Worm (Caenorhabditis elegans) whole organism, dauer: ENCODE results near the gene eng-1.

Experiments used
- unc-62 ChIP-seq: sonication (generic microtip); optimal IDR thresholded peaks from 2 replicates; lab custom pipeline; 2017; ENCODE audit warnings: missing biosample characterization, missing genetic modification reagents, missing genetic modification characterization

Gene eng-1

DNA sequence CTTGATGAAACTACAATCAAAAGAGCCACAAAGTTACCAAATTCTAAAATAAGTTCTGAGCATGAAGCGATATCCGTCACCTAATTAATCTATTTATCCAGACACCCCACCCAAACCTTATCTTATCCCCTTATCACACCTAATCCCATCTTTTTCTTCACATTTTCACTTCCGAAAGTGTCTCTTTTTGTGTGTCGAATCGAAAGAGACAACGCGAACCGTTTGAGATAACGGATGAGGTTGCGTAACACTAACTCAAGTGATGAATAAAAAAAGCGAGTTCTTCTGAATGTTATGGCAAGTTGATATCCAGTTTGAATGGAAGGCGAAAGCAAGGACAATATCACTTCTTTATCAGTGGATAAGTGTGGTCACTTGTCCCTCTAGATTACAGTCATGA, 15.2 kb upstream of the eng-1 start:
- TF ChIP-seq unc-62 (GFP tag; lab: Kevin White, UChicago) = no peak

DNA sequence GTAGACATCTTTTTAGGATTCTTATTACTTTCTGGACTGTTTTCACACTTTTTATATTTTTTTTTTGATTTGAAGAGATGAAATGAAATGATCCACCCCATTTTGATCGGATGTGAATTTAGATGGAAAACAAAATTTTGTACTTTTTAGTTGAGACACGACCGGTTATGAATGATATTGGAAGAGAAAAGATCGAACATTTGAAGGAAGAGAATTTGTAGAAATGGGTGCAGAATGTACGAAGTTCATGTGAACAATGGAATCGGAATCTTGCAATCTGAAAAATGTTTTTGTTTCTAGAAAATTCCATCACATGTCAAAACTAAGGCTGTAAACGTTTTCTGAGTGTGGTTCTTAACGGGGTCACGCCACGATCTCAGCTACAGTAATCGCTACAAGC, 14.5 kb upstream of the eng-1 start, which contains the start of gene F01F1.14:
Gene F01F1.14, minus strand, starts transcription at position 101 of the 400 bp plus-strand sequence.
- TF ChIP-seq unc-62 (GFP tag; lab: Kevin White, UChicago) = no peak

DNA sequence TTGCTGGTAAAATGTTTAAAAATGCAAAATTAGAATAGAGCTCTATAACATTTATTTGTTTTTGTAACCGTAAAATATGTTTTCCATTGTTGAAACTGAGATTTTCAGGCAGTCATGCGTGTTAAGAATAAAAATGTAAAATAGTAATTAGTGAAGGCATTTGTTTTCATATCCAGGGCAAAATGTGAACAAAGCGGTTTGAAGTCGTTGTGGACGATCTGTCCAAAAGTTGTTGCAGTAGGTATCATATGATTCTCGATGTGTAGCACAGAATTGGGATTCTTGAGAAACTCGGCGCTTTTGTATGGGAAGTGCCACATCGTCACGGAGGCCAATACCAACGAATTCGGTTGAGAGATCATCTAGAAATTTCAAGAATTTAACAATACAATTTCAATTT, 14.0 kb upstream of the eng-1 start:
- TF ChIP-seq unc-62 (GFP tag; lab: Kevin White, UChicago) = no peak

DNA sequence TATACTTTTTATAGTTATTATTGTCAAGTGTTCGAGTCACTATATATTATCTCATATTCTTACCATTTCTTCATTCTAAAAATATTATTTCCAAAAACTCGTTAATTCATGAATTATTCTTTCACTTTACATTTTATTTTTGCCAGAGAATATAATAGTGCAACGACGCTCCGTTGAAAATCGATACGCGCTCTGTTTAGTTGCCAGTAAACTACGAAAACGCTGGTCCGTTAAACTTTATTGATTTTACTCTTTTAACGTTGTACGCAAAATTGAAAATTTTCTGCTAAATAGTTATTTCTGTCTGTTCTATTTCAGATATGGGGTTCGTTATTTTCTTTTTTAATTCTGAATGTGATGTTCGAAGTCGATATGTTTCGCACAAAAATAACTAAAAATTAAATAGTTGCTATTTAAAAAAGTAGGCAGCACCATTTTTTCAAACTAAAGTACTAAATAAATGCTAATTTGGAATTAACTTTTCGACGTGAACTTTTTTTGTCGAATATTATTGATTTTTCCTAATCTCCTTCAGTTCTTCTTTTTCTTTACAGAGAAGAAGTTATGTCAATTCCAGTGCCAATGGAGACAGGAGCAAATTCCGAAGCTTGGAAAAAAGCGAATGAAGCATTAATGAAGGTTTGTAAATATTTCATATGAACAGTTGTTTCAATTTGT, 11.1 kb upstream of the eng-1 start, which contains the start of gene hpo-10:
Gene hpo-10, plus strand, starts transcription at position 199 of the 678 bp plus-strand sequence.
- TF ChIP-seq unc-62 (GFP tag; lab: Kevin White, UChicago) = no peak

DNA sequence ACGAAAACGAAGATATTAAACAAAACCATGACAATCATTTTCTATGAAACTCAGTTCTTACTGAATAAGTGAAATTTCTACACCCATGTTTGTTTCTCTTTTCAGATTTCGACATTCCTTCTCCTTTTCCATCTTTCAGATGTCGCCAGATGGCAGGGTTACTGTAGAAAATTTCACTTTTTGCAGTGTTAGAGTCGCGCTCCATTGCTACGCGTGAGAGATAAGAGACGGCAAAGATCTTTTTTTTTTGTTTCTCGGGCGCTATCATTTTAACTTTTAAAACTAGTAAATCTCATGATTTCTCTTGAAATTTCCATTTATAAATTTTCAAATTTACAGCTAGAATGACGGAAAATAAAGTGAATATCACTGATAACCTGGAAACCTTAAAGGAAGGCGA, 9.9 kb upstream of the eng-1 start, which contains the start of the genes mig-21 and F01F1.2:
Gene mig-21, minus strand, starts transcription at position 166 of the 400 bp plus-strand sequence.
Gene F01F1.2, plus strand, starts transcription at position 340 of the 400 bp plus-strand sequence.
- no peak for TF ChIP-seq unc-62 (GFP tag; lab: Kevin White, UChicago)

DNA sequence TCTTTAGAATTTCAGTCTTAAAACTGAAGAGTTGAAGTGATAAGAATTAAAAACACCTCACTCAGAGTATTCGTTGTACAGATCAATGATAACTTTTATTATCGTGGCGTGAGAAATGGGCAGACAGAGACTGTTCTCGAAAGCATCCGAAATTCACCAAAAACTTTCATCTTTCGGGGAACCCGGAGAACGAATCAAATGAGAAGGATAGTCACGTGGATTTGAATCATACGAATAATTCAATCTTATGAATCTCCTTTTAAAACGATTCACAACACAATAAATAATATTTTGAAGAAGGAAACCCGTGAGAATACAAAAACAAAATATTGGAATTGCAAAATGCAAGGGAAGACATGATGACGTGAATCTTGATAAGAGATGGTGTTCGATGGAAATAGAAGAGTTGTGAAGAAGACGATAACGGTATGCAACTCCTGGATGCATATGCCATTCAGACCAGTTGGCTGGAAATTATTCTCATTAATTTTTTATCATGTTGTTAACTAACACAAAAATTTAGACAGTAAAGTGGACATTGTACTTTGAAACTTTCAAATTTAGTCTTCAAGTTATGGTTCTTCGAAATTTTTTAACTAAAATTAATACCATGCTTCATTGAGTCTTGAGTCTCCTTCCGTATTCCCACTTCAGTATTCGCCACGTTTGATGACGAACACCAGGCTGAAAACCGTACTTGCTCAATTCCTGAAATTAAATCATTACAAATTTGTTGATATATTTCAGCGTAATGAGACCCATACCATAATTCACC, 8.8 kb upstream of the eng-1 start:
- TF ChIP-seq unc-62 (GFP tag; lab: Kevin White, UChicago) = no peak

DNA sequence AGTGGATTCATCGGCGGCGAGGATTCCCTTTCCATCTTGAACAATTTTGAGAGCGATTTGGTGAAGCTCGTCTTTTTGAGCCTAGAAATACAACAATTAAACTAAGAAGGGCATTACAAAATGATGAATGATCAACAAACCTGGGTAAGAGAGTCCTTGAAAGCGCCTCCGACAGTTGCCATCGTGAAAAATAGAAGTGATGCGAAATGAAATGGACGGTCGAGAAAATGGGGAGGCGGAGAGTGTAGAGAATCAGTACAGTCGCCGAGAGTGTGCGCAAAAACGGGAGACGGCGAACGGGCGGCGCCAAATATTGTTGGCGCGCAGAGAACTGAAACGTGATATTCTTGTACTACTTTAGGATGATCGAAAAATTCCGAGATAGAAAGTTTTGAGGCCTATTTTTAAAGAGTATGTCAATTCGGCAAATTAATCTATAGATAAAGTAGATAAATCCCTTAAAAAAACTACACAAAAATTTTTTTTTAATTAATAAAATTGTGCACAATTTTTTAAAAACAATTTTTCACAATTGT, 7.9 kb upstream of the eng-1 start, which contains the start of gene aldo-2:
Gene aldo-2, minus strand, starts transcription at position 486 of the 536 bp plus-strand sequence.
- TF ChIP-seq unc-62 (GFP tag; lab: Kevin White, UChicago) = no peak

DNA sequence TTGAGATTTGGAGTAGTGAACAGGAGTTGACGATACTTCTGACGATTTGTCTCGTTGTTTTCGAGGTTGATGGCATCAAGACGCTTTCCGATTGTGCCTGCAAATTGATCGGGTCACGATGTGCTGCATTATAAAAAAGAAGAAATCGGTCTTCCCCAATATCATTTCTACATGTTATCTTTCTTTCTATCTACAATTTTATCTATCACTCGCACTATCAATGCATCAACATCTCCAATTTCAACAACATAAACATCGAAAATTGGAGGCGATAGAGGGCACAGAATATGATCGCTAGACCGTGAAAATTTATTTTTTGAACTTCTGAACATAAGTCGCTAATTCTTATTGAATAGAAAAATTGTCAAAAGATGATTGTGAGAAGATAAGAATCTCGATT, 7.4 kb upstream of the eng-1 start:
- TF ChIP-seq unc-62 (GFP tag; lab: Kevin White, UChicago) = no peak

DNA sequence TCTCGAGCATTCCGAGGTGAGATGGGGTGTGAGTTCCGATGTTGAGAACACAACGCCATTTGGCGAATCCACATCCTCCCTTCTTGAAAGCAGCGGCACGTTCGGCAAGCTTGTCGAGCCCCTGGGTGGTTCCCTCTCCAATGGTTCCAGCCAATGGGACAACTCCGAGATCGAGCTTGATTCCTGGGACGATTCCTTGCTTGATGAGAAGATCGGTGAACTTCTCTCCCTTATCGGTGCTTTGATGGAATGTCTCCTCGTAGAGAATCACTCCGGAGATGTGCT, 7.1 kb upstream of the eng-1 start:
- no peak for TF ChIP-seq unc-62 (GFP tag; lab: Kevin White, UChicago)

DNA sequence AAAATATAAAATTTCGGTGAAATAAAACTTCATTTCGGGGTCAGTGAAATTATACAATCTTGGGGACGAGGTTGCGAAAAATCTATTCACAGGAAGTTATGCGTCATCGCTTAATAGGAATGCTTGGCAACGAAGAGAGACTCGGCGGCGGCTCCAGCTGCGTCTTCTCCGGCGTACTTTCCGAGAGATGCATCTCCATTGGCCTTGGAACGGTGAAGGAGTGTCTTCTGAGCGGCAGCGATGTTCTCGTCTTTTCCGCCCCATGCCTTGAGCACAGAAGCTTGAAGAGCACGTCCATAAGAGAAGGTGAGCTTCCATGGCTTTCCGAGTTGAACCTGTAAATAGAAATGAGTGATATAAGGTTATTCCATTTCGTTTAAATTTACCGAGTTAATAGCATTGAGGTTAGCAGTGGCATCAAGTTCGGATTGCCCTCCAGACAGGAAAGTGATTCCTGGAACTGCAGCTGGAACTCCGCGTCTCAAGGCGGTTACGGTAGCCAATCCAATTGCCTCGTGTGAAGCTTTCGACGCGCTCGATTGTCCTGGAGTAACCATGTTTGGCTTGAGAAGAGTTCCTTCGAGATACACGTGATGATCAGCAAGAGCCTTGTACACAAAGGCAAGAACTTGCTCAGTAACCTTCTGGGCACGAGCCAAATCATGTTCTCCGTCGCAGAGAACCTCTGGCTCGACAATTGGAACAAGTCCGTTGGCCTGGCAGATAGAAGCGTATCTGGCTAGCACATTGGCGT, 6.5 kb upstream of the eng-1 start:
- no peak for TF ChIP-seq unc-62 (GFP tag; lab: Kevin White, UChicago)

DNA sequence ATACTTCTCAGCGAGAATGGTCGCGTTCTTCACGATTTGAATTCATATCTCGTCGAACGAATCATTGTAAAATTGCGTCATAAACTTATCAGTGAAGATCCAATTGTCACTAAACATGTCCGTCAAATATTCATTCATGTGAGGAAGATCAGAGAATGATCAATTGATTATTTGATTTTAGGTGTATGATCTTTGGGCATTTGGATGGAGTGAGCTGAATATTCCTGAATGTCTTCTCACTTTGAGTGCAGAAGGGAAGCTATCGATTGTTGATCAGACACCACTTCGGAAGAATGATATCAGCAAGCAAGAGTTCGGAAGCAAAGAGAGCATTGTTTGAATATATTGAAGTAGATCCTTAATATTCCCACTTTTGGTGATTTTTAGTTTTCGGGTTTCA, 6.0 kb upstream of the eng-1 start:
- TF ChIP-seq unc-62 (GFP tag; lab: Kevin White, UChicago) = no peak

DNA sequence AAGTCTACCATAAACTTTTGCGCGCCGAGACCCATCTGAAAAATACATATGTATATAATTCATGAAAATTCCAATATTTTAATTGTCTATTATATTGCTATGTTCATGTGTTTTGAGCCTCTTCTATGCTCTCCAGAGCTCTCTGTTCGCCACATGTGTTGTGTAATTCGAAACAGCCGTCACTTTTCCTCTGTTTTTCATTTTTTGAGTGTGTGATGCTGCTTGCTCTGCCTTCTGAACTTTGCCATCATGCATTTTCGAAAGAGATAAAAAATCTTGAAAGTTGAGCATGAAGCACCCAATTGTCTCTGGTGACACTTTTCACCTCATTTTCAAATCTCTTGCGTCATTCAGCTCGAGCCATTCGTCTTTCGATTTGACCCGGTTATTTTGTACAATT, 4.0 kb upstream of the eng-1 start:
- TF ChIP-seq unc-62 (GFP tag; lab: Kevin White, UChicago) = no peak

DNA sequence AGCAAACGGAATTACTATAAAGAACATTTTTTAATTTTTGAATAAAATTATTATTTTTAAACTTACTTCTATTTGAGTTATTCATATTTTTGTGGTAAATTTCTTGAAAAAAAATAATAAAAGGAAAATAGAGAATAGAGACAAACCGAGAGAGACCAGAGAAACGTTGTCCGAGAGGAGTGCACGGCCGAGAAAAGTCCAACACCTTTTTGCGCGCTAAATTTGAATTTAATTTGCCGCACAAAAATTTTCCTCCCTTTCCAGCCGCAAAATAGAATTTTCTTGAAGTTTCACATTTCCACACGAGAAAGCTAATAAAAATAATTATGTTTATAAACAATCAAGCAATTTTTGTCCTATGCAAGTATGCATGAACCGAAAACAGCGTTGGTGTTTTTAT, 3.5 kb upstream of the eng-1 start, which contains the start of the genes F01F1.11 and F01F1.3:
Gene F01F1.11, minus strand, starts transcription at position 118 of the 400 bp plus-strand sequence.
Gene F01F1.3, plus strand, starts transcription at position 179 of the 400 bp plus-strand sequence.
- TF ChIP-seq unc-62 (GFP tag; lab: Kevin White, UChicago) = no peak

DNA sequence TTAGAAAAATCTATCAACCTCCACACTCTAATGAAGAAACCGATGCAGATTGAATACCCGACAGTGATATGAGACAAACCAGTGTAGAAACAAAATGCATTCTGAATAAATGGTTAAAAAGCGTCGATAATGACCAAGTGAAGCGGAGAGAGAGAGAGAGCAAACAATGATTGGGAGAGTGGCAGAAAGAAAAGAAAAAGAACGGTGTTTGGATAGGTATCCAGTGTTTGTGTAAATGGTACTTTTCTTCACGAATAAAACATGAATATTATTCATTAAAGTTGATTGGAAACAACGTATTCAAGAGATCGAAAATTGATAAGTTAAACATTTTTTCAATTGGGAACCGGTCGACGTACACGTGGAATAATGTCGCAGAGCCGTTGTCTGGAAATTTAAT, 1.1 kb upstream of the eng-1 start, which contains the start of gene F01F1.15:
Gene F01F1.15, minus strand, starts transcription at position 101 of the 400 bp plus-strand sequence.
- no peak for TF ChIP-seq unc-62 (GFP tag; lab: Kevin White, UChicago)

DNA sequence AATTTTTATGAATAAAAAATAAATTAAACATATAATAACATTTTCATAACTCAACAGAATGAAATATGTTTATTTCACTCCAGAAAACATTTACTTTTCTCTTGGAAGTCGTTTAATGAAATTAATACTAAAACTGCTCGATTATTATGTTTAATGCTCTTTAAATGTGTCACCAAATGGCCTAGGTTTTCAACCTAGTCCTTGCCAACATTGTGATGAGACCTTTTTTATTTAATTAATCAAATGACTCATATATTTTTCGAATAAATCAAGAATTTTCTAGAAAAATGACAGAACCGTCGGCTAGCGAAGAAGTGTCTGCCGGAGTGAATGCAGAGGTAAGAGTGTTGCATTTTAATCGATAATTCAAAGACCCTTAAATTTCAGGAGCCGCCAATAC, 4.0 kb downstream of the eng-1 start, which contains the start of gene rabn-5:
Gene rabn-5, plus strand, starts transcription at position 284 of the 400 bp plus-strand sequence.
- no peak for TF ChIP-seq unc-62 (GFP tag; lab: Kevin White, UChicago)
